Worm (Caenorhabditis elegans) whole organism, L2 larva: Measurements from ENCODE around the gene prp-21.

Experiments
- C34F6.9 ChIP-seq: fragments of 150-350 bp; optimal IDR thresholded peaks from 2 replicates; lab custom pipeline; 2014; ENCODE audit warnings: missing biosample characterization, missing genetic modification characterization
- F13H6.1 ChIP-seq: sonication (generic microtip); optimal IDR thresholded peaks from 2 replicates; lab custom pipeline; 2016; ENCODE audit warnings: missing genetic modification characterization, missing compliant biosample characterization
- R02D3.7 ChIP-seq: fragments of 150-350 bp; optimal IDR thresholded peaks from 2 replicates; lab custom pipeline; 2014; ENCODE audit warnings: missing biosample characterization, missing genetic modification characterization
- Y55F3AM.14 ChIP-seq: fragments of 200-800 bp; sonication (Bioruptor generic); optimal IDR thresholded peaks from 2 replicates; lab custom pipeline; 2018; ENCODE audit warnings: mild to moderate bottlenecking, missing genetic modification characterization, missing compliant biosample characterization
- ZK546.5 ChIP-seq: sonication (generic microtip); optimal IDR thresholded peaks from 2 replicates; lab custom pipeline; 2017; ENCODE audit warnings: missing biosample characterization, missing genetic modification characterization
- alr-1 ChIP-seq: fragments of 150-350 bp; optimal IDR thresholded peaks from 2 replicates; lab custom pipeline; 2014; ENCODE audit warnings: missing biosample characterization, missing genetic modification characterization
- aly-2 ChIP-seq: fragments of 150-350 bp; optimal IDR thresholded peaks from 2 replicates; lab custom pipeline; 2014; ENCODE audit warnings: missing biosample characterization, missing genetic modification characterization
- ama-1 ChIP-seq: fragments of 150-350 bp; optimal IDR thresholded peaks from 2 replicates; lab custom pipeline; 2018; ENCODE audit warnings: inconsistent platforms
- blmp-1 ChIP-seq: sonication (generic microtip); optimal IDR thresholded peaks from 2 replicates; lab custom pipeline; 2017; ENCODE audit warnings: missing genetic modification characterization, mild to moderate bottlenecking, missing compliant biosample characterization, antibody characterized with exemption, moderate library complexity; ENCODE audit not compliant: insufficient read depth
- ceh-16 ChIP-seq: fragments of 150-350 bp; optimal IDR thresholded peaks from 2 replicates; lab custom pipeline; 2014; ENCODE audit warnings: missing biosample characterization, missing genetic modification characterization
- ceh-82 ChIP-seq: fragments of 150-350 bp; optimal IDR thresholded peaks from 2 replicates; lab custom pipeline; 2014; ENCODE audit warnings: missing biosample characterization, missing genetic modification characterization
- dmd-4 ChIP-seq: sonication (generic microtip); optimal IDR thresholded peaks from 2 replicates; lab custom pipeline; 2017; ENCODE audit warnings: missing biosample characterization, missing genetic modification characterization
- elt-1 ChIP-seq: fragments of 150-350 bp; optimal IDR thresholded peaks from 2 replicates; lab custom pipeline; 2014; ENCODE audit warnings: missing biosample characterization, missing genetic modification characterization
- elt-3 ChIP-seq: sonication (generic microtip); optimal IDR thresholded peaks from 2 replicates; lab custom pipeline; 2017; ENCODE audit warnings: missing biosample characterization, missing genetic modification characterization
- fos-1 ChIP-seq: fragments of 150-350 bp; optimal IDR thresholded peaks from 2 replicates; lab custom pipeline; 2014; ENCODE audit warnings: missing biosample characterization, missing genetic modification characterization
- gmeb-1 ChIP-seq: fragments of 150-350 bp; optimal IDR thresholded peaks from 2 replicates; lab custom pipeline; 2014; ENCODE audit warnings: missing biosample characterization, missing genetic modification characterization
- lin-11 ChIP-seq: fragments of 150-350 bp; sonication (generic microtip); optimal IDR thresholded peaks from 2 replicates; lab custom pipeline; 2014; ENCODE audit warnings: missing biosample characterization, missing genetic modification characterization, inconsistent platforms, mixed read lengths
- lin-13 ChIP-seq: fragments of 150-350 bp; optimal IDR thresholded peaks from 2 replicates; lab custom pipeline; 2014; ENCODE audit warnings: missing biosample characterization, missing genetic modification reagents, missing genetic modification characterization
- lin-39 ChIP-seq: fragments of 150-350 bp; optimal IDR thresholded peaks from 2 replicates; lab custom pipeline; 2014; ENCODE audit warnings: missing biosample characterization, missing genetic modification reagents, missing genetic modification characterization
- lsy-2 ChIP-seq, 2 experiments: fragments of 150-350 bp in 1 of 2; sonication (generic microtip) in 1 of 2; optimal IDR thresholded peaks; 2 replicates each; lab custom pipeline; 2014 to 2017; ENCODE audit warnings: missing biosample characterization in 2 of 2, missing genetic modification characterization in 2 of 2
- mbf-1 ChIP-seq: sonication (generic microtip); optimal IDR thresholded peaks from 2 replicates; lab custom pipeline; 2017; ENCODE audit warnings: missing biosample characterization, missing genetic modification characterization
- mdl-1 ChIP-seq, 2 experiments: fragments of 150-350 bp in 1 of 2; sonication (generic microtip) in 1 of 2; optimal IDR thresholded peaks; 2 replicates each; lab custom pipeline; 2017; ENCODE audit warnings: missing biosample characterization in 2 of 2, missing genetic modification characterization in 2 of 2
- nhr-11 ChIP-seq: fragments of 150-350 bp; optimal IDR thresholded peaks from 2 replicates; lab custom pipeline; 2014; ENCODE audit warnings: missing biosample characterization, missing genetic modification characterization
- nhr-12 ChIP-seq: fragments of 150-350 bp; optimal IDR thresholded peaks from 2 replicates; lab custom pipeline; 2014; ENCODE audit warnings: missing biosample characterization, missing genetic modification characterization
- nhr-129 ChIP-seq: fragments of 150-350 bp; optimal IDR thresholded peaks from 2 replicates; lab custom pipeline; 2014; ENCODE audit warnings: missing biosample characterization, missing genetic modification characterization
- nhr-23 ChIP-seq: fragments of 150-350 bp; optimal IDR thresholded peaks from 2 replicates; lab custom pipeline; 2014; ENCODE audit warnings: missing biosample characterization, missing genetic modification reagents, missing genetic modification characterization
- nhr-237 ChIP-seq: fragments of 150-350 bp; optimal IDR thresholded peaks from 2 replicates; lab custom pipeline; 2014; ENCODE audit warnings: missing biosample characterization, missing genetic modification characterization
- nhr-25 ChIP-seq: fragments of 150-350 bp; sonication (generic microtip); optimal IDR thresholded peaks from 3 replicates; lab custom pipeline; 2014; ENCODE audit warnings: missing biosample characterization, missing genetic modification characterization
- nhr-77 ChIP-seq: fragments of 150-350 bp; optimal IDR thresholded peaks from 2 replicates; lab custom pipeline; 2014; ENCODE audit warnings: missing biosample characterization, missing genetic modification characterization
- skn-1 ChIP-seq: sonication (generic microtip); optimal IDR thresholded peaks from 2 replicates; lab custom pipeline; 2017; ENCODE audit warnings: missing biosample characterization, missing genetic modification characterization
- sma-3 ChIP-seq: sonication (generic microtip); optimal IDR thresholded peaks from 2 replicates; lab custom pipeline; 2016; ENCODE audit warnings: missing genetic modification reagents, missing genetic modification characterization, missing compliant biosample characterization
- snpc-4 ChIP-seq: fragments of 150-350 bp; optimal IDR thresholded peaks from 2 replicates; lab custom pipeline; 2014; ENCODE audit warnings: missing biosample characterization, missing genetic modification characterization
- unc-39 ChIP-seq: fragments of 150-350 bp; optimal IDR thresholded peaks from 2 replicates; lab custom pipeline; 2014; ENCODE audit warnings: missing biosample characterization, missing genetic modification characterization
- unc-62 ChIP-seq: fragments of 150-350 bp; optimal IDR thresholded peaks from 2 replicates; lab custom pipeline; 2014; ENCODE audit warnings: missing biosample characterization, missing genetic modification reagents, missing genetic modification characterization
- ztf-1 ChIP-seq: fragments of 200-800 bp; sonication (Bioruptor generic); conservative IDR thresholded peaks from 2 replicates; pipeline ENCODE4 v1.3.6; 2022; ENCODE audit warnings: missing genetic modification characterization, missing compliant biosample characterization

The prp-21 gene

DNA sequence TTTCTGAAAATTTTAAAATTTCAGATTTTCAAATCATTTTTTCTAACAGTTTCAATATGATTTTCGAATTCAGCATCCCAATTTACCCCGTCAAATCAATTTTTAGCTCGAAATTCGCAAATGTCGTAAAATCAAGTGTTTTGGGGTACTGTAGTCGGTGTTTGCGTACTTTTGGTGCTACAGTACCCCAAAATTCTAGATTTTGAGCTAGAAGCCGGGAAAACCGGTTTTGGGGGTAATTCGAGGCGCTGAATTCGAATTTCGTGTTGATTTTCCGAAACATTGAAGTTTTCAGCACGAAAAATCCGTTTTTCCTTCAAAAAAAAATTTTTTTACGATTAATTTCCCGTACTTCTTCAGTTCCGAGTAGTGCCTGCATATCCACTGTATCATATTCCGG lies 28.3 kb upstream of the prp-21 start:
- no peak for TF ChIP-seq nhr-77
- no peak for TF ChIP-seq ceh-16 (tag; lab: Kevin White, UChicago)
- TF ChIP-seq lin-13 (GFP tag; lab: Kevin White, UChicago) = peak; percentile 60
- TF ChIP-seq lin-39 (tag; lab: Kevin White, UChicago) = no peak
- TF ChIP-seq snpc-4 = no peak
- TF ChIP-seq dmd-4 = no peak
- no peak for TF ChIP-seq ceh-82 (tag; lab: Kevin White, UChicago)
- TF ChIP-seq R02D3.7 = no peak
- no peak for TF ChIP-seq nhr-237 (tag; lab: Kevin White, UChicago)
- no peak for TF ChIP-seq mbf-1 (tag; lab: Kevin White, UChicago)
- no peak for TF ChIP-seq nhr-25 (tag; lab: Kevin White, UChicago)
- TF ChIP-seq lsy-2 (tag; optimal IDR thresholded peaks at IDR 0.05; lab: Kevin White, UChicago) = peak; percentile 75 to 84
- TF ChIP-seq nhr-23 (tag; lab: Kevin White, UChicago) = no peak
- no peak for TF ChIP-seq ZK546.5 (tag; lab: Kevin White, UChicago)
- TF ChIP-seq mdl-1 (tag; optimal IDR thresholded peaks at IDR 0.05; lab: Kevin White, UChicago) = no peak

- no peak for TF ChIP-seq alr-1 (tag; lab: Kevin White, UChicago)
- no peak for TF ChIP-seq aly-2 (tag; lab: Kevin White, UChicago)
- no peak for TF ChIP-seq C34F6.9
- TF ChIP-seq ZK546.5 (tag; lab: Kevin White, UChicago) = no peak
- no peak for TF ChIP-seq ztf-1 (GFP tag; lab: Robert Waterston, UW)
- TF ChIP-seq ama-1 (lab: Kevin White, UChicago) = no peak
These were observed 26.9 kb upstream of the prp-21 start, which contains the start of gene gvd-1 for ce11 chrII:457790-458189. TSS of gene gvd-1 (minus strand) at chrII:457890.

ce11 chrII:460835-461234 lies 23.8 kb upstream of the prp-21 start, which contains the start of gene W10D9.3:
TSS of gene W10D9.3 (minus strand) at chrII:460935.
- TF ChIP-seq sma-3 (GFP tag; lab: Kevin White, UChicago) = no peak
- TF ChIP-seq nhr-11 (tag; lab: Kevin White, UChicago) = no peak
- no peak for TF ChIP-seq unc-62 (GFP tag; lab: Kevin White, UChicago)
- TF ChIP-seq blmp-1 (tag; lab: Kevin White, UChicago) = no peak
- no peak for TF ChIP-seq snpc-4
- no peak for TF ChIP-seq gmeb-1 (tag; lab: Kevin White, UChicago)
- TF ChIP-seq C34F6.9 = no peak
- no peak for TF ChIP-seq ceh-82 (tag; lab: Kevin White, UChicago)
- no peak for TF ChIP-seq ama-1 (lab: Kevin White, UChicago)
- no peak for TF ChIP-seq ceh-16 (tag; lab: Kevin White, UChicago)
- no peak for TF ChIP-seq nhr-12 (tag; lab: Kevin White, UChicago)
- no peak for TF ChIP-seq elt-1
- TF ChIP-seq F13H6.1 (tag; lab: Kevin White, UChicago) = no peak
- no peak for TF ChIP-seq Y55F3AM.14

DNA sequence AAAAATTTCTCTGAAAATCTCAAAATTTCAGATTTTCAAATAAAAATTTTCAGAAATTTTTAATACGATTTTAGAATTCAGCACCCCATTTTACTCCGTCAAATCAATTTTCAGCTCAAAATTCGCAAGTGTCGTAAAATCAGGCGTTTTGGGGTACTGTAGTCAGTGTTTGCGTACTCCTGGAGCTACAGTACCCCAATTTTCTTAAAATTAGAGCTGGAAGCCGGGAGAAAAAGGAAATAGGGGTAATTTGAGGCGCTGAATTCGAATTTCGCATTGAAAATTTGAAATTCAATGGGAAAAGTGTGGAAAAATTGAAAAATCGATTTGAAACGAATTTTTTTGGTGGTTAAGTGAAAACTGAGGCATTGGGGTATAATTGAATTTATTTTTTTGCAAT lies 23.4 kb upstream of the prp-21 start:
- TF ChIP-seq lsy-2 (tag; optimal IDR thresholded peaks at IDR 0.05; lab: Kevin White, UChicago) (peak; percentile 45 to 68), nhr-25 (tag; lab: Kevin White, UChicago) (no peak), lin-39 (tag; lab: Kevin White, UChicago) (no peak)

ce11 chrII:467265-467664 lies 17.4 kb upstream of the prp-21 start, which contains the start of gene nfyb-1:
TSS of gene nfyb-1 (minus strand) at chrII:467365.
- TF ChIP-seq nhr-129 (tag; lab: Kevin White, UChicago) (no peak), ama-1 (lab: Kevin White, UChicago) (no peak), elt-3 (tag; lab: Kevin White, UChicago) (no peak), lin-11 (tag; lab: Kevin White, UChicago) (no peak)

DNA sequence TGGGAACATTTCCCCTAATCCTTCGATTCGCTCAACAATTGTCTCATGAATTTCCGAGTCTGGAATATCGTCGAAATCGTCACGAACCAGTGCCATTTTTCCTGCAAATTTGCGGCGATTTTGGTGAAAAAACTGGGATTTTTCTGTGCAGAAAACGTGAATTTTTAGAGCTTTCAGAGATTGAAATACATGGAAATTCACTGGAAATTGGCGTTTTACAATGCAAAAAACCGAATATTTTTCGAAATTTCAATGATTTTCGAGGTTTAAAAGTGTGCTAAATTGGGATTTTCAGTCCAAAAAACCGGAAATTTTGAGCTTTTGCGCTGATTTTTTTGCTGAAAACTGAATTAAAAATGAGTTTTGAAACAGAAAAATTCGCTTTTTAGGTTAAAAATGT lies 14.3 kb upstream of the prp-21 start, which contains the start of gene tomm-22:
Gene tomm-22, minus strand, starts transcription at position 101 of the 400 bp plus-strand sequence.
- TF ChIP-seq fos-1 (tag; lab: Kevin White, UChicago) = no peak
- no peak for TF ChIP-seq alr-1 (tag; lab: Kevin White, UChicago)
- no peak for TF ChIP-seq mdl-1 (tag; optimal IDR thresholded peaks at IDR 0.05; lab: Kevin White, UChicago)
- TF ChIP-seq lin-11 (tag; lab: Kevin White, UChicago) = no peak
- TF ChIP-seq skn-1 (tag; lab: Kevin White, UChicago) = no peak
- no peak for TF ChIP-seq ztf-1 (GFP tag; lab: Robert Waterston, UW)
- no peak for TF ChIP-seq R02D3.7
- no peak for TF ChIP-seq snpc-4
- no peak for TF ChIP-seq ZK546.5 (tag; lab: Kevin White, UChicago)
- no peak for TF ChIP-seq sma-3 (GFP tag; lab: Kevin White, UChicago)
- TF ChIP-seq aly-2 (tag; lab: Kevin White, UChicago) = no peak
- no peak for TF ChIP-seq ceh-16 (tag; lab: Kevin White, UChicago)
- TF ChIP-seq unc-39 (tag; lab: Kevin White, UChicago) = no peak
